Fruit fly (Drosophila melanogaster) whole organism, pupa: Measurements from ENCODE around the gene Mco4.
A peak's percentile ranks its signal among the peaks of the same experiment; 100 is the strongest.

Experiments
- CG10348 ChIP-seq: fragments of 200-800 bp; sonication (Bioruptor generic); IDR thresholded peaks from 2 replicates; pipeline ENCODE4 v1.3.6; 2022; ENCODE audit warnings: missing biosample characterization, missing genetic modification characterization
- CG15710 ChIP-seq: fragments of 200-800 bp; sonication (Bioruptor generic); optimal IDR thresholded peaks from 2 replicates; lab custom pipeline; 2018; ENCODE audit warnings: missing biosample characterization, mild to moderate bottlenecking, missing genetic modification characterization, moderate library complexity
- CG34367 ChIP-seq: fragments of 200-800 bp; sonication (Bioruptor generic); optimal IDR thresholded peaks from 2 replicates; lab custom pipeline; 2018; ENCODE audit warnings: missing biosample characterization, mild to moderate bottlenecking, missing genetic modification characterization
- CG8301 ChIP-seq: fragments of 200-800 bp; sonication (Bioruptor generic); optimal IDR thresholded peaks from 2 replicates; lab custom pipeline; 2018; ENCODE audit warnings: missing biosample characterization, mild to moderate bottlenecking, missing genetic modification characterization
- D1 ChIP-seq: fragments of 200-800 bp; sonication (Bioruptor generic); optimal IDR thresholded peaks from 2 replicates; lab custom pipeline; 2018; ENCODE audit warnings: missing biosample characterization, mild to moderate bottlenecking, missing genetic modification characterization, moderate library complexity
- EcR ChIP-seq: fragments of 200-800 bp; sonication (Bioruptor generic); optimal IDR thresholded peaks from 3 replicates; lab custom pipeline; 2019; ENCODE audit warnings: missing biosample characterization, missing genetic modification characterization, mild to moderate bottlenecking, moderate library complexity, missing genetic modification reagents
- Snoo ChIP-seq: fragments of 200-800 bp; sonication (Bioruptor generic); optimal IDR thresholded peaks from 3 replicates; lab custom pipeline; 2017; ENCODE audit warnings: missing biosample characterization, mild to moderate bottlenecking, missing genetic modification characterization, inconsistent platforms
- gl ChIP-seq: fragments of 200-800 bp; sonication (Bioruptor generic); optimal IDR thresholded peaks from 2 replicates; lab custom pipeline; 2018; ENCODE audit warnings: missing biosample characterization, mild to moderate bottlenecking, missing genetic modification characterization

DNA sequence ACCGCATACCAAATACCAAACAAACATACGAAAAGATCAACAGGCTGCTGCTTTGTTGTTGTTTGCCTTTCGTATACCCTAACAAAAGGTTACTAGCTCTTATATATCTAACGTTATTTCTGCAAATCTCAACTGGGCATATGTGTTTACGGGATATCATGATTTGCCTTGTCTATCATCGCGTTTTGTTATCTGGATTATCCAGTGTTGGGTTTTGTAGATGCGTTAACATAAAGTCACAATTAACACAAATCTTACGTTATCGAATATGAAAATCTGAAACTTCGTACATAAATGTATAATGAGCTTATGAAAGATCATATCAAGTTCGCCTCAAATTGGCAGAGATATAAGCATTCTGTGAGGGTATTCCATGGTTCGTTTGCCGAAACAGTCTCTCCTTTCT lies 25.7 kb downstream of the Mco4 start:
- TF ChIP-seq CG8301 (tag; lab: Kevin White, UChicago) (peak; percentile 52), EcR (GFP tag; lab: Kevin White, UChicago) (no peak), gl (no peak), CG10348 (GFP tag; lab: Robert Waterston, UW) (no peak), D1 (tag; lab: Kevin White, UChicago) (no peak), Snoo (tag; lab: Kevin White, UChicago) (peak; percentile 11), CG15710 (tag; lab: Kevin White, UChicago) (peak; percentile 54), CG34367 (tag; lab: Kevin White, UChicago) (peak; percentile 32)
